Fruit fly (Drosophila melanogaster) S2 (cell line): ENCODE data around the gene CG13946.

Source experiments
- CG8478 ChIP-seq: fragments of >200 bp; optimal IDR thresholded peaks from 2 replicates; lab custom pipeline; 2018
- CTCF ChIP-seq, 2 experiments: fragments of >200 bp; optimal IDR thresholded peaks; 2 replicates each; lab custom pipeline; 2018

DNA sequence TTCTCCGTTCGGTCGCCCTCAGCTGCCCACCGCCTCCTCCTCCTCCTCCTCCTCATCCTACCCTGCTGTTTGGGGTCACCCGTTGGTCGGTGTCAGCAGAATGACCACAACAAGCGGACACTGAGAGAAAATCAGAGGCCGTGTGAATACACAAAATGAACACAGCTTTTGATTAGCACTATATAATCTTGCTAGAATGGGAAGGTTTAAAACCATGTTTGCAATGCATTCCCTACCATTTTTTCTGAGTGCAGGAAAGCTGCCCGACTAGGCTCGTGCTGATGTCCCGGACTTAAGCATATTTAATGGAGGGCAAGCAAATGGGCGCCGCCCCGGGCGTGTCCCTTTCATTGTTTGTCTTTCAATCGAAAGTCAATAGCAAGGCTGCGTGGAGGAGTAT lies 4.5 kb downstream of the CG13946 start:
- TF ChIP-seq CG8478 (lab: Kevin White, UChicago) = no peak
- TF ChIP-seq CTCF (optimal IDR thresholded peaks at IDR 0.05; lab: Kevin White, UChicago) = no peak
